Worm (Caenorhabditis elegans) whole organism, midembryonic: ENCODE measurements around the gene prkl-1.

Experiments
- med-1 ChIP-seq: sonication (generic microtip); optimal IDR thresholded peaks from 2 replicates; lab custom pipeline; 2017; ENCODE audit warnings: missing genetic modification characterization, mild to moderate bottlenecking, missing compliant biosample characterization, antibody characterized with exemption, missing genetic modification reagents; ENCODE audit not compliant: insufficient read depth
- ztf-29 ChIP-seq: fragments of 200-800 bp; sonication (Bioruptor generic); IDR thresholded peaks from 2 replicates; pipeline ENCODE4 v1.3.6; 2022; ENCODE audit warnings: missing genetic modification reagents, missing genetic modification characterization, missing compliant biosample characterization

ce11 chrIV:7011728-7012127 lies 25.0 kb upstream of the prkl-1 start, which contains the start of gene trxr-1:
- TF ChIP-seq med-1 (GFP tag; lab: Kevin White, UChicago) (no peak), ztf-29 (GFP tag; lab: Robert Waterston, UW) (no peak)
